Worm (Caenorhabditis elegans) whole organism, L4 larva: ENCODE results near the gene ptp-5.1.

Experiments used
- D1046.2 ChIP-seq: fragments of 200-800 bp; sonication (Bioruptor generic); IDR thresholded peaks from 2 replicates; pipeline ENCODE4 v1.3.6; 2022; ENCODE audit warnings: missing genetic modification characterization, missing compliant biosample characterization
- F10B5.3 ChIP-seq: sonication (generic microtip); optimal IDR thresholded peaks from 2 replicates; lab custom pipeline; 2016; ENCODE audit warnings: mild to moderate bottlenecking, missing genetic modification characterization, missing compliant biosample characterization
- F44E2.7 ChIP-seq: fragments of 200-800 bp; sonication (Bioruptor generic); IDR thresholded peaks from 2 replicates; pipeline ENCODE4 v2.1.2; 2022; ENCODE audit warnings: missing genetic modification characterization, missing compliant biosample characterization
- F49E8.2 ChIP-seq: sonication (generic microtip); optimal IDR thresholded peaks from 2 replicates; lab custom pipeline; 2016; ENCODE audit warnings: missing compliant biosample characterization, mild to moderate bottlenecking, missing genetic modification characterization, borderline replicate concordance
- Y48G9A.11 ChIP-seq: fragments of 200-800 bp; sonication (Bioruptor generic); IDR thresholded peaks from 2 replicates; pipeline ENCODE4 v1.3.6; 2022; ENCODE audit warnings: missing genetic modification reagents, missing genetic modification characterization, missing compliant biosample characterization
- ZK337.2 ChIP-seq: fragments of 200-800 bp; sonication (Bioruptor generic); IDR thresholded peaks from 2 replicates; pipeline ENCODE4 v1.3.6; 2022; ENCODE audit warnings: missing genetic modification reagents, missing genetic modification characterization, missing compliant biosample characterization
- aha-1 ChIP-seq: fragments of 150-350 bp; peaks from one replicate; lab custom pipeline; 2014; ENCODE audit warnings: missing biosample characterization, missing genetic modification characterization
- arid-1 ChIP-seq: fragments of 200-800 bp; sonication (Bioruptor generic); conservative IDR thresholded peaks from 2 replicates; pipeline ENCODE4 v1.3.6; 2022; ENCODE audit warnings: missing genetic modification reagents, missing genetic modification characterization, missing compliant biosample characterization
- attf-4 ChIP-seq: sonication (generic microtip); optimal IDR thresholded peaks from 3 replicates; lab custom pipeline; 2017; ENCODE audit warnings: missing biosample characterization, missing genetic modification characterization
- ceh-20 ChIP-seq: fragments of 200-800 bp; sonication (Bioruptor generic); IDR thresholded peaks from 2 replicates; pipeline ENCODE4 v1.3.6; 2022; ENCODE audit warnings: missing genetic modification reagents, missing genetic modification characterization, missing compliant biosample characterization
- ceh-44 ChIP-seq: fragments of 200-800 bp; sonication (Bioruptor generic); IDR thresholded peaks from 2 replicates; pipeline ENCODE4 v1.3.6; 2022; ENCODE audit warnings: missing genetic modification reagents, missing genetic modification characterization, missing compliant biosample characterization
- cey-2 ChIP-seq: sonication (generic microtip); optimal IDR thresholded peaks from 3 replicates; lab custom pipeline; 2017; ENCODE audit warnings: missing genetic modification characterization, mild to moderate bottlenecking, missing compliant biosample characterization, antibody characterized with exemption, borderline replicate concordance; ENCODE audit not compliant: insufficient read depth
- daf-12 ChIP-seq: fragments of 150-350 bp; optimal IDR thresholded peaks from 2 replicates; lab custom pipeline; 2014; ENCODE audit warnings: missing biosample characterization, missing genetic modification reagents, missing genetic modification characterization
- daf-16 ChIP-seq, 3 experiments: sonication (generic microtip); optimal IDR thresholded peaks; 2 replicates each; lab custom pipeline; 2016 to 2017; ENCODE audit warnings: missing genetic modification characterization in 3 of 3, missing genetic modification reagents in 3 of 3, mild to moderate bottlenecking in 2 of 3, missing compliant biosample characterization in 2 of 3, missing biosample characterization in 1 of 3, moderate library complexity in 1 of 3
- daf-19 ChIP-seq: fragments of 200-800 bp; sonication (Bioruptor generic); conservative IDR thresholded peaks from 2 replicates; pipeline ENCODE4 v1.3.6; 2022; ENCODE audit warnings: missing genetic modification characterization, missing compliant biosample characterization
- dmd-6 ChIP-seq: fragments of 200-800 bp; sonication (Bioruptor generic); IDR thresholded peaks from 2 replicates; pipeline ENCODE4 v1.3.6; 2022; ENCODE audit warnings: missing genetic modification reagents, missing genetic modification characterization, missing compliant biosample characterization
- dmd-8 ChIP-seq: fragments of 200-800 bp; sonication (Bioruptor generic); IDR thresholded peaks from 2 replicates; pipeline ENCODE4 v1.3.6; 2022; ENCODE audit warnings: missing genetic modification characterization, missing compliant biosample characterization
- egl-27 ChIP-seq: sonication (generic microtip); optimal IDR thresholded peaks from 3 replicates; lab custom pipeline; 2017; ENCODE audit warnings: missing biosample characterization, missing genetic modification reagents, missing genetic modification characterization
- fos-1 ChIP-seq: fragments of 150-350 bp; optimal IDR thresholded peaks from 2 replicates; lab custom pipeline; 2014; ENCODE audit warnings: missing biosample characterization, missing genetic modification characterization
- hlh-30 ChIP-seq: sonication (generic microtip); optimal IDR thresholded peaks from 2 replicates; lab custom pipeline; 2017; ENCODE audit warnings: antibody characterized with exemption, mild to moderate bottlenecking, missing genetic modification characterization, missing compliant biosample characterization; ENCODE audit not compliant: insufficient read depth
- lim-7 ChIP-seq: fragments of 200-800 bp; sonication (Bioruptor generic); IDR thresholded peaks from 2 replicates; pipeline ENCODE4 v1.3.6; 2022; ENCODE audit warnings: missing genetic modification characterization, missing compliant biosample characterization
- lin-15B ChIP-seq: fragments of 150-350 bp; sonication (generic microtip); optimal IDR thresholded peaks from 3 replicates; lab custom pipeline; 2014; ENCODE audit warnings: missing biosample characterization, missing genetic modification characterization
- lin-29 ChIP-seq: fragments of 200-800 bp; sonication (Bioruptor generic); IDR thresholded peaks from 2 replicates; pipeline ENCODE4 v1.3.6; 2022; ENCODE audit warnings: missing genetic modification reagents, missing genetic modification characterization, missing compliant biosample characterization
- lin-38 ChIP-seq: fragments of 200-800 bp; sonication (Bioruptor generic); IDR thresholded peaks from 2 replicates; pipeline ENCODE4 v1.3.6; 2022; ENCODE audit warnings: missing genetic modification reagents, missing genetic modification characterization, missing compliant biosample characterization
- lin-39 ChIP-seq: fragments of 150-350 bp; optimal IDR thresholded peaks from 2 replicates; lab custom pipeline; 2014; ENCODE audit warnings: missing biosample characterization, missing genetic modification reagents, missing genetic modification characterization
- lsy-2 ChIP-seq, 2 experiments: fragments of 150-350 bp in 1 of 2; sonication (generic microtip) in 1 of 2; optimal IDR thresholded peaks; 2 replicates each; lab custom pipeline; 2014 to 2017; ENCODE audit warnings: missing biosample characterization in 2 of 2, missing genetic modification characterization in 2 of 2
- madf-5 ChIP-seq, 2 experiments: fragments of 200-800 bp; sonication (Bioruptor generic); IDR thresholded peaks; 2 replicates each; pipeline ENCODE4 v1.3.6; 2022; ENCODE audit warnings: missing compliant biosample characterization in 2 of 2, missing genetic modification characterization in 2 of 2
- madf-9 ChIP-seq: fragments of 200-800 bp; sonication (Bioruptor generic); conservative IDR thresholded peaks from 2 replicates; pipeline ENCODE4 v1.3.6; 2022; ENCODE audit warnings: missing genetic modification reagents, missing genetic modification characterization, missing compliant biosample characterization
- mep-1 ChIP-seq: fragments of 150-350 bp; sonication (generic microtip); optimal IDR thresholded peaks from 3 replicates; lab custom pipeline; 2014; ENCODE audit warnings: missing biosample characterization, missing genetic modification characterization
- mes-2 ChIP-seq: sonication (generic microtip); optimal IDR thresholded peaks from 2 replicates; lab custom pipeline; 2016; ENCODE audit warnings: missing genotype, mild to moderate bottlenecking, missing genetic modification characterization, missing compliant biosample characterization; ENCODE audit not compliant: poor library complexity, severe bottlenecking
- mxl-2 ChIP-seq: fragments of 200-800 bp; sonication (Bioruptor generic); conservative IDR thresholded peaks from 2 replicates; pipeline ENCODE4 v1.3.6; 2022; ENCODE audit warnings: missing genetic modification reagents, missing genetic modification characterization, missing compliant biosample characterization
- nhr-10 ChIP-seq: fragments of 150-350 bp; optimal IDR thresholded peaks from 2 replicates; lab custom pipeline; 2014; ENCODE audit warnings: missing biosample characterization, missing genetic modification characterization
- nhr-11 ChIP-seq: fragments of 150-350 bp; optimal IDR thresholded peaks from 2 replicates; lab custom pipeline; 2014; ENCODE audit warnings: missing biosample characterization, missing genetic modification characterization
- nhr-25 ChIP-seq: sonication (generic microtip); optimal IDR thresholded peaks from 2 replicates; lab custom pipeline; 2017; ENCODE audit warnings: missing genetic modification characterization, mild to moderate bottlenecking, missing compliant biosample characterization, antibody characterized with exemption, moderate library complexity, borderline replicate concordance; ENCODE audit not compliant: insufficient read depth
- nhr-28 ChIP-seq: fragments of 150-350 bp; optimal IDR thresholded peaks from 2 replicates; lab custom pipeline; 2014; ENCODE audit warnings: missing biosample characterization, missing genetic modification characterization
- nhr-76 ChIP-seq: fragments of 150-350 bp; optimal IDR thresholded peaks from 2 replicates; lab custom pipeline; 2014; ENCODE audit warnings: missing biosample characterization, missing genetic modification characterization
- pha-4 ChIP-seq, 2 experiments: fragments of 150-350 bp in 1 of 2; fragments of 200-800 bp in 1 of 2; sonication (Bioruptor generic) in 1 of 2; IDR thresholded peaks in 1 of 2; optimal IDR thresholded peaks in 1 of 2; 2 replicates each; pipeline versions ENCODE4 v1.3.6 to Lab custom; 2014 to 2022; ENCODE audit warnings: missing genetic modification characterization in 2 of 2, missing genetic modification reagents in 2 of 2, missing biosample characterization in 1 of 2, missing compliant biosample characterization in 1 of 2
- php-3 ChIP-seq: fragments of 200-800 bp; sonication (Bioruptor generic); IDR thresholded peaks from 2 replicates; pipeline ENCODE4 v1.3.6; 2022; ENCODE audit warnings: missing genetic modification reagents, missing genetic modification characterization, missing compliant biosample characterization
- pqm-1 ChIP-seq: sonication (generic microtip); optimal IDR thresholded peaks from 2 replicates; lab custom pipeline; 2017; ENCODE audit warnings: missing biosample characterization, missing genetic modification characterization
- saeg-2 ChIP-seq: fragments of 200-800 bp; sonication (Bioruptor generic); IDR thresholded peaks from 2 replicates; pipeline ENCODE4 v1.3.6; 2022; ENCODE audit warnings: missing genetic modification reagents, missing genetic modification characterization, missing compliant biosample characterization
- set-16 ChIP-seq: fragments of 200-800 bp; sonication (Bioruptor generic); IDR thresholded peaks from 2 replicates; pipeline ENCODE4 v1.3.6; 2022; ENCODE audit warnings: missing genetic modification reagents, missing genetic modification characterization, missing compliant biosample characterization
- skn-1 ChIP-seq: fragments of 150-350 bp; optimal IDR thresholded peaks from 2 replicates; lab custom pipeline; 2014; ENCODE audit warnings: missing biosample characterization, missing genetic modification characterization
- snpc-1.2 ChIP-seq: fragments of 200-800 bp; sonication (Bioruptor generic); IDR thresholded peaks from 2 replicates; pipeline ENCODE4 v1.3.6; 2022; ENCODE audit warnings: missing genetic modification reagents, missing genetic modification characterization, missing compliant biosample characterization
- spr-1 ChIP-seq: sonication (generic microtip); optimal IDR thresholded peaks from 2 replicates; lab custom pipeline; 2016; ENCODE audit warnings: mild to moderate bottlenecking, missing genetic modification characterization, missing compliant biosample characterization
- unc-62 ChIP-seq, 3 experiments: fragments of 150-350 bp in 1 of 3; sonication (generic microtip); optimal IDR thresholded peaks in 2 of 3; peaks in 1 of 3; 1 replicate in 1 of 3; 2 replicates in 2 of 3; lab custom pipeline; 2014 to 2017; ENCODE audit warnings: missing biosample characterization in 3 of 3, missing genetic modification characterization in 3 of 3, missing genetic modification reagents in 3 of 3, missing genotype in 1 of 3
- zfp-2 ChIP-seq: sonication (generic microtip); optimal IDR thresholded peaks from 2 replicates; lab custom pipeline; 2016; ENCODE audit warnings: mild to moderate bottlenecking, missing genetic modification characterization, missing compliant biosample characterization
- zip-11 ChIP-seq: fragments of 200-800 bp; sonication (Bioruptor generic); IDR thresholded peaks from 2 replicates; pipeline ENCODE4 v1.3.6; 2022; ENCODE audit warnings: missing genetic modification characterization, missing compliant biosample characterization
- zip-2 ChIP-seq: fragments of 150-350 bp; optimal IDR thresholded peaks from 2 replicates; lab custom pipeline; 2014; ENCODE audit warnings: missing biosample characterization, missing genetic modification characterization
- ztf-11 ChIP-seq: fragments of 150-350 bp; optimal IDR thresholded peaks from 2 replicates; lab custom pipeline; 2014; ENCODE audit warnings: missing biosample characterization, missing genetic modification characterization

The ptp-5.1 gene

ce11 chrIV:5183755-5184166 is 17.6 kb downstream of the ptp-5.1 start, which contains the start of gene W03F8.4 (continued):
- TF ChIP-seq nhr-28 (tag; lab: Kevin White, UChicago) (peak; percentile 80), spr-1 (tag; lab: Kevin White, UChicago) (peak; percentile 92), F44E2.7 (no peak), fos-1 (tag; lab: Kevin White, UChicago) (no peak), mxl-2 (no peak), mep-1 (peak; percentile 95), pqm-1 (tag; lab: Kevin White, UChicago) (no peak), lin-39 (tag; lab: Kevin White, UChicago) (no peak), lsy-2 (tag; optimal IDR thresholded peaks at IDR 0.05; lab: Kevin White, UChicago) (peak; percentile 61 to 95), ceh-20 (peak; percentile 90), cey-2 (tag; lab: Kevin White, UChicago) (no peak), madf-9 (GFP tag; lab: Robert Waterston, UW) (0 out of 2 replicates have a peak, but pooled peaks have one; percentile 54), snpc-1.2 (GFP tag; lab: Robert Waterston, UW) (peak; percentile 97), zip-2 (peak; percentile 49), zfp-2 (peak; percentile 47), F10B5.3 (tag; lab: Kevin White, UChicago) (peak; percentile 82), D1046.2 (GFP tag; lab: Robert Waterston, UW) (0 out of 2 replicates have a peak, but pooled peaks have one; percentile 47), skn-1 (tag; lab: Kevin White, UChicago) (no peak), madf-5 (GFP tag; IDR thresholded peaks at IDR 0.05; lab: Robert Waterston, UW) (no peak), Y48G9A.11 (peak; percentile 56), php-3 (GFP tag; lab: Robert Waterston, UW) (peak; percentile 83), set-16 (no peak), zip-11 (no peak), nhr-10 (tag; lab: Kevin White, UChicago) (no peak), lin-29 (GFP tag; lab: Robert Waterston, UW) (peak; percentile 88), lim-7 (GFP tag; lab: Robert Waterston, UW) (no peak; the same call in 1 of the 2 replicates), egl-27 (tag; lab: Kevin White, UChicago) (no peak), daf-19 (peak; percentile 65; the same call in 1 of the 2 replicates), lin-15B (tag; lab: Kevin White, UChicago) (peak; percentile 69), daf-16 (GFP tag; optimal IDR thresholded peaks at IDR 0.05; lab: Kevin White, UChicago) (peak; percentile 43 to 98), daf-16 (tag; optimal IDR thresholded peaks at IDR 0.05; lab: Kevin White, UChicago) (peak; percentile 93), F49E8.2 (peak; percentile 81), ceh-44 (GFP tag; lab: Robert Waterston, UW) (no peak), attf-4 (no peak), arid-1 (peak; percentile 86; the same call in 1 of the 2 replicates), ztf-11 (no peak), nhr-76 (tag; lab: Kevin White, UChicago) (no peak), hlh-30 (tag; lab: Kevin White, UChicago) (peak; percentile 85), unc-62 (GFP tag; optimal IDR thresholded peaks at IDR 0.05 in 1 of 2; lab: Kevin White, UChicago) (peak in 1 of 2 experiments; percentile 86), unc-62 (tag; optimal IDR thresholded peaks at IDR 0.05; lab: Kevin White, UChicago) (no peak), aha-1 (tag; lab: Kevin White, UChicago) (peak; percentile 97), mes-2 (peak; percentile 95), ZK337.2 (GFP tag; lab: Robert Waterston, UW) (peak; percentile 71; the same call in 1 of the 2 replicates), daf-12 (no peak), nhr-25 (tag; lab: Kevin White, UChicago) (peak; percentile 93), saeg-2 (GFP tag; lab: Robert Waterston, UW) (peak; percentile 73; the same call in 1 of the 2 replicates), dmd-8 (GFP tag; lab: Robert Waterston, UW) (no peak), dmd-6 (peak; percentile 87), lin-38 (GFP tag; lab: Robert Waterston, UW) (peak; percentile 92), nhr-11 (tag; lab: Kevin White, UChicago) (peak; percentile 85), pha-4 (GFP tag; IDR thresholded peaks at IDR 0.05; lab: Robert Waterston, UW) (no peak), pha-4 (tag; optimal IDR thresholded peaks at IDR 0.05; lab: Kevin White, UChicago) (no peak)
